Worm (Caenorhabditis elegans): ENCODE data around the gene F55H2.7.

The F55H2.7 gene

ce11 chrIII:9544820-9545219 is 28.8 kb upstream of the F55H2.7 start, which contains the start of gene ZK1098.12:
Gene ZK1098.12, plus strand, starts transcription at chrIII:9545120.
- TF ChIP-seq efl-1 (optimal IDR thresholded peaks at IDR 0.05) (no peak), efl-1 (GFP tag; optimal IDR thresholded peaks at IDR 0.05 in 1 of 2) (peak in 1 of 2 experiments; percentile 76), nhr-28 (tag; optimal IDR thresholded peaks at IDR 0.05) (no peak), vab-15 (tag; optimal IDR thresholded peaks at IDR 0.05) (no peak)

- no peak for TF ChIP-seq pqm-1 (tag; optimal IDR thresholded peaks at IDR 0.05)
- no peak for TF ChIP-seq lin-14 (GFP tag; optimal IDR thresholded peaks at IDR 0.05)
- TF ChIP-seq nhr-71 (tag; optimal IDR thresholded peaks at IDR 0.05) = no peak
- no peak for TF ChIP-seq egl-27 (tag; optimal IDR thresholded peaks at IDR 0.05)
- no peak for TF ChIP-seq fkh-10 (GFP tag; optimal IDR thresholded peaks at IDR 0.05)
- no peak for TF ChIP-seq nhr-11 (tag; optimal IDR thresholded peaks at IDR 0.05)
- no peak for TF ChIP-seq sup-37 (GFP tag; optimal IDR thresholded peaks at IDR 0.05)
- no peak for TF ChIP-seq Y116A8C.19 (tag; optimal IDR thresholded peaks at IDR 0.05; ENCODE audit: borderline replicate concordance)
- no peak for TF ChIP-seq unc-30 (tag; optimal IDR thresholded peaks at IDR 0.05)
- TF ChIP-seq sptf-1 (tag; optimal IDR thresholded peaks at IDR 0.05) = no peak
- TF ChIP-seq blmp-1 (tag; optimal IDR thresholded peaks at IDR 0.05) = no peak
- TF ChIP-seq ztf-4 (tag; optimal IDR thresholded peaks at IDR 0.05) = no peak
- TF ChIP-seq nhr-47 (tag; optimal IDR thresholded peaks at IDR 0.05) = no peak
- TF ChIP-seq egl-13 (tag; optimal IDR thresholded peaks at IDR 0.05) = no peak
Observed at ce11 chrIII:9544125-9544524, 28.1 kb upstream of the F55H2.7 start, which contains the start of gene ZK1098.9. Gene ZK1098.9, plus strand, starts transcription at chrIII:9544425.

ce11 chrIII:9542816-9543215 is 26.8 kb upstream of the F55H2.7 start, which contains the start of gene eif-2Balpha:
Gene eif-2Balpha, plus strand, starts transcription at chrIII:9543119.
- TF ChIP-seq dpl-1 (GFP tag; optimal IDR thresholded peaks at IDR 0.05) (peak; percentile 70 to 80 (median 71)), unc-62 (GFP tag; optimal IDR thresholded peaks at IDR 0.05) (no peak), nhr-20 (tag; optimal IDR thresholded peaks at IDR 0.05) (peak; percentile 4), C34B4.2 (tag; optimal IDR thresholded peaks at IDR 0.05) (no peak), unc-130 (tag; optimal IDR thresholded peaks at IDR 0.05) (no peak), elt-3 (tag; optimal IDR thresholded peaks at IDR 0.05) (peak in 1 of 6 experiments; percentile 24), Y116A8C.19 (tag; optimal IDR thresholded peaks at IDR 0.05; ENCODE audit: borderline replicate concordance) (no peak), alr-1 (tag; optimal IDR thresholded peaks at IDR 0.05; ENCODE audit: borderline replicate concordance) (no peak), lsy-2 (tag; optimal IDR thresholded peaks at IDR 0.05) (peak; percentile 78 to 94), lin-35 (GFP tag; optimal IDR thresholded peaks at IDR 0.05) (peak; percentile 44 to 90), ces-1 (GFP tag; optimal IDR thresholded peaks at IDR 0.05) (no peak), zag-1 (tag; optimal IDR thresholded peaks at IDR 0.05) (no peak), efl-1 (optimal IDR thresholded peaks at IDR 0.05) (peak; percentile 29 to 70), efl-1 (GFP tag; optimal IDR thresholded peaks at IDR 0.05 in 1 of 2) (peak; percentile 79 to 96), unc-30 (tag; optimal IDR thresholded peaks at IDR 0.05) (no peak), ztf-4 (tag; optimal IDR thresholded peaks at IDR 0.05) (no peak), ceh-82 (tag; optimal IDR thresholded peaks at IDR 0.05) (peak in 1 of 3 experiments; percentile 30), nhr-19 (GFP tag; conservative IDR thresholded peaks at IDR 0.05) (no peak), C16A3.4 (tag; optimal IDR thresholded peaks at IDR 0.05) (peak; percentile 40), swsn-7 (tag; optimal IDR thresholded peaks at IDR 0.05) (no peak), F16B12.6 (tag; optimal IDR thresholded peaks at IDR 0.05) (peak; percentile 34), lin-13 (GFP tag; optimal IDR thresholded peaks at IDR 0.05) (no peak), egl-13 (tag; optimal IDR thresholded peaks at IDR 0.05) (no peak), tbx-2 (tag; optimal IDR thresholded peaks at IDR 0.05) (peak; percentile 21), snu-23 (GFP tag; optimal IDR thresholded peaks at IDR 0.05) (peak; percentile 28), hpl-2 (GFP tag; optimal IDR thresholded peaks at IDR 0.05) (no peak), nhr-85 (tag) (peak; percentile 38), mep-1 (tag; optimal IDR thresholded peaks at IDR 0.05) (peak; percentile 16), rnt-1 (tag; optimal IDR thresholded peaks at IDR 0.05) (no peak), skn-1 (tag; optimal IDR thresholded peaks at IDR 0.05) (peak; percentile 14), lin-15B (tag; optimal IDR thresholded peaks at IDR 0.05) (peak; percentile 17), lin-14 (GFP tag; optimal IDR thresholded peaks at IDR 0.05) (no peak), blmp-1 (tag; optimal IDR thresholded peaks at IDR 0.05) (peak; percentile 32), xbp-1 (tag; optimal IDR thresholded peaks at IDR 0.05) (no peak)

Data from whole organism, L1 larva.